Worm (Caenorhabditis elegans) whole organism, L2 larva: ENCODE results near the gene snn-1.
A peak's percentile ranks its signal among the peaks of the same experiment; 100 is the strongest.

Experiments used
- C34F6.9 ChIP-seq: fragments of 150-350 bp; optimal IDR thresholded peaks from 2 replicates; lab custom pipeline; 2014; ENCODE audit warnings: missing biosample characterization, missing genetic modification characterization
- F13H6.1 ChIP-seq: sonication (generic microtip); optimal IDR thresholded peaks from 2 replicates; lab custom pipeline; 2016; ENCODE audit warnings: missing genetic modification characterization, missing compliant biosample characterization
- R02D3.7 ChIP-seq: fragments of 150-350 bp; optimal IDR thresholded peaks from 2 replicates; lab custom pipeline; 2014; ENCODE audit warnings: missing biosample characterization, missing genetic modification characterization
- Y55F3AM.14 ChIP-seq: fragments of 200-800 bp; sonication (Bioruptor generic); optimal IDR thresholded peaks from 2 replicates; lab custom pipeline; 2018; ENCODE audit warnings: mild to moderate bottlenecking, missing genetic modification characterization, missing compliant biosample characterization
- ZK546.5 ChIP-seq: sonication (generic microtip); optimal IDR thresholded peaks from 2 replicates; lab custom pipeline; 2017; ENCODE audit warnings: missing biosample characterization, missing genetic modification characterization
- alr-1 ChIP-seq: fragments of 150-350 bp; optimal IDR thresholded peaks from 2 replicates; lab custom pipeline; 2014; ENCODE audit warnings: missing biosample characterization, missing genetic modification characterization
- aly-2 ChIP-seq: fragments of 150-350 bp; optimal IDR thresholded peaks from 2 replicates; lab custom pipeline; 2014; ENCODE audit warnings: missing biosample characterization, missing genetic modification characterization
- ama-1 ChIP-seq: fragments of 150-350 bp; optimal IDR thresholded peaks from 2 replicates; lab custom pipeline; 2018; ENCODE audit warnings: inconsistent platforms
- blmp-1 ChIP-seq: sonication (generic microtip); optimal IDR thresholded peaks from 2 replicates; lab custom pipeline; 2017; ENCODE audit warnings: missing genetic modification characterization, mild to moderate bottlenecking, missing compliant biosample characterization, antibody characterized with exemption, moderate library complexity; ENCODE audit not compliant: insufficient read depth
- crh-2 ChIP-seq: sonication (generic microtip); optimal IDR thresholded peaks from 2 replicates; lab custom pipeline; 2017; ENCODE audit warnings: missing biosample characterization, missing genetic modification characterization
- dmd-4 ChIP-seq: sonication (generic microtip); optimal IDR thresholded peaks from 2 replicates; lab custom pipeline; 2017; ENCODE audit warnings: missing biosample characterization, missing genetic modification characterization
- egl-27 ChIP-seq: sonication (generic microtip); optimal IDR thresholded peaks from 3 replicates; lab custom pipeline; 2017; ENCODE audit warnings: missing biosample characterization, missing genetic modification reagents, missing genetic modification characterization
- elt-1 ChIP-seq: fragments of 150-350 bp; optimal IDR thresholded peaks from 2 replicates; lab custom pipeline; 2014; ENCODE audit warnings: missing biosample characterization, missing genetic modification characterization
- elt-3 ChIP-seq: sonication (generic microtip); optimal IDR thresholded peaks from 2 replicates; lab custom pipeline; 2017; ENCODE audit warnings: missing biosample characterization, missing genetic modification characterization
- fos-1 ChIP-seq: fragments of 150-350 bp; optimal IDR thresholded peaks from 2 replicates; lab custom pipeline; 2014; ENCODE audit warnings: missing biosample characterization, missing genetic modification characterization
- gmeb-1 ChIP-seq: fragments of 150-350 bp; optimal IDR thresholded peaks from 2 replicates; lab custom pipeline; 2014; ENCODE audit warnings: missing biosample characterization, missing genetic modification characterization
- lin-11 ChIP-seq: fragments of 150-350 bp; sonication (generic microtip); optimal IDR thresholded peaks from 2 replicates; lab custom pipeline; 2014; ENCODE audit warnings: missing biosample characterization, missing genetic modification characterization, inconsistent platforms, mixed read lengths
- lin-13 ChIP-seq: fragments of 150-350 bp; optimal IDR thresholded peaks from 2 replicates; lab custom pipeline; 2014; ENCODE audit warnings: missing biosample characterization, missing genetic modification reagents, missing genetic modification characterization
- lin-39 ChIP-seq: fragments of 150-350 bp; optimal IDR thresholded peaks from 2 replicates; lab custom pipeline; 2014; ENCODE audit warnings: missing biosample characterization, missing genetic modification reagents, missing genetic modification characterization
- lsy-2 ChIP-seq, 2 experiments: fragments of 150-350 bp in 1 of 2; sonication (generic microtip) in 1 of 2; optimal IDR thresholded peaks; 2 replicates each; lab custom pipeline; 2014 to 2017; ENCODE audit warnings: missing biosample characterization in 2 of 2, missing genetic modification characterization in 2 of 2
- mab-5 ChIP-seq: fragments of 150-350 bp; optimal IDR thresholded peaks from 2 replicates; lab custom pipeline; 2014; ENCODE audit warnings: missing biosample characterization, missing genetic modification characterization
- mdl-1 ChIP-seq, 2 experiments: fragments of 150-350 bp in 1 of 2; sonication (generic microtip) in 1 of 2; optimal IDR thresholded peaks; 2 replicates each; lab custom pipeline; 2017; ENCODE audit warnings: missing biosample characterization in 2 of 2, missing genetic modification characterization in 2 of 2
- nhr-129 ChIP-seq: fragments of 150-350 bp; optimal IDR thresholded peaks from 2 replicates; lab custom pipeline; 2014; ENCODE audit warnings: missing biosample characterization, missing genetic modification characterization
- nhr-21 ChIP-seq: fragments of 150-350 bp; optimal IDR thresholded peaks from 2 replicates; lab custom pipeline; 2014; ENCODE audit warnings: missing biosample characterization, missing genetic modification characterization
- nhr-25 ChIP-seq: fragments of 150-350 bp; sonication (generic microtip); optimal IDR thresholded peaks from 3 replicates; lab custom pipeline; 2014; ENCODE audit warnings: missing biosample characterization, missing genetic modification characterization
- nhr-77 ChIP-seq: fragments of 150-350 bp; optimal IDR thresholded peaks from 2 replicates; lab custom pipeline; 2014; ENCODE audit warnings: missing biosample characterization, missing genetic modification characterization
- sem-4 ChIP-seq: fragments of 150-350 bp; optimal IDR thresholded peaks from 2 replicates; lab custom pipeline; 2014; ENCODE audit warnings: missing biosample characterization, missing genetic modification reagents, missing genetic modification characterization
- skn-1 ChIP-seq: sonication (generic microtip); optimal IDR thresholded peaks from 2 replicates; lab custom pipeline; 2017; ENCODE audit warnings: missing biosample characterization, missing genetic modification characterization
- sma-3 ChIP-seq: sonication (generic microtip); optimal IDR thresholded peaks from 2 replicates; lab custom pipeline; 2016; ENCODE audit warnings: missing genetic modification reagents, missing genetic modification characterization, missing compliant biosample characterization
- sma-9 ChIP-seq, 2 experiments: fragments of 150-350 bp in 1 of 2; sonication (generic microtip) in 1 of 2; optimal IDR thresholded peaks; 2 replicates each; lab custom pipeline; 2014 to 2016; ENCODE audit warnings: missing genetic modification characterization in 2 of 2, mild to moderate bottlenecking in 1 of 2, missing biosample characterization in 1 of 2, missing compliant biosample characterization in 1 of 2, missing genetic modification reagents in 1 of 2, moderate library complexity in 1 of 2
- unc-55 ChIP-seq: fragments of 150-350 bp; sonication (generic microtip); optimal IDR thresholded peaks from 3 replicates; lab custom pipeline; 2014; ENCODE audit warnings: missing biosample characterization, missing genetic modification reagents, missing genetic modification characterization
- unc-62 ChIP-seq: fragments of 150-350 bp; optimal IDR thresholded peaks from 2 replicates; lab custom pipeline; 2014; ENCODE audit warnings: missing biosample characterization, missing genetic modification reagents, missing genetic modification characterization
- zag-1 ChIP-seq: fragments of 150-350 bp; optimal IDR thresholded peaks from 2 replicates; lab custom pipeline; 2014; ENCODE audit warnings: missing biosample characterization, missing genetic modification characterization
- ztf-1 ChIP-seq: fragments of 200-800 bp; sonication (Bioruptor generic); conservative IDR thresholded peaks from 2 replicates; pipeline ENCODE4 v1.3.6; 2022; ENCODE audit warnings: missing genetic modification characterization, missing compliant biosample characterization
- ztf-11 ChIP-seq: sonication (generic microtip); optimal IDR thresholded peaks from 2 replicates; lab custom pipeline; 2017; ENCODE audit warnings: missing biosample characterization, missing genetic modification characterization
- ztf-4 ChIP-seq: fragments of 150-350 bp; optimal IDR thresholded peaks from 2 replicates; lab custom pipeline; 2014; ENCODE audit warnings: missing biosample characterization, missing genetic modification characterization

Gene snn-1

DNA sequence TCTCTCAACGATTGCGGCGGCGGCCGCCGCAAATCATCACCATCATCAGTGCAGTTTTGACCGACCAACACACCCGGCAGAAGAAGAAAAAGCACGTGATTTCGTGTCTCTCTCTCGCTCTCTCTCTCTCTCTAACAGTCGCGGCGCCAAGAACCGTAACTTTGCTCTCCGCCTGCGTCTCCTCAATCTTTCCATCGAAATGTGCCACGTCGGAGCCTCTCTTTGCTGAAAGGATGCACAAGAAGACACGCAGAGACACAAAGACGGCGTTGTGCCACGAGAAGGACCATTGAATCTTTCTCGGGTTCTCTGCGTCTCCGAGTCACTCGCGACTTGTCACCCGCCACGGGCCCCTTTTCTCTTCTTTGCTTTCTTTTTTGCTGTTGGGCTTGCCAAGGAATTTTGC is 43.0 kb upstream of the snn-1 start:
- TF ChIP-seq lsy-2 (tag; optimal IDR thresholded peaks at IDR 0.05; lab: Kevin White, UChicago) (peak in 1 of 2 experiments; percentile 64), crh-2 (tag; lab: Kevin White, UChicago) (peak; percentile 98), sma-9 (GFP tag; optimal IDR thresholded peaks at IDR 0.05; lab: Kevin White, UChicago) (peak; percentile 88), sma-9 (tag; optimal IDR thresholded peaks at IDR 0.05; lab: Kevin White, UChicago) (no peak), alr-1 (tag; lab: Kevin White, UChicago) (no peak), lin-13 (GFP tag; lab: Kevin White, UChicago) (peak; percentile 57), ama-1 (lab: Kevin White, UChicago) (no peak), ztf-4 (peak; percentile 33), elt-1 (tag; lab: Kevin White, UChicago) (no peak), mab-5 (peak; percentile 47), egl-27 (tag; lab: Kevin White, UChicago) (peak; percentile 44), nhr-77 (tag; lab: Kevin White, UChicago) (no peak), ztf-1 (GFP tag; lab: Robert Waterston, UW) (no peak), blmp-1 (tag; lab: Kevin White, UChicago) (peak; percentile 32), Y55F3AM.14 (GFP tag; lab: Kevin White, UChicago) (peak; percentile 54), fos-1 (tag; lab: Kevin White, UChicago) (peak; percentile 34), unc-62 (GFP tag; lab: Kevin White, UChicago) (no peak), elt-3 (no peak), zag-1 (tag; lab: Kevin White, UChicago) (peak; percentile 73), nhr-129 (peak; percentile 88), sem-4 (tag; lab: Kevin White, UChicago) (peak; percentile 33), lin-11 (peak; percentile 45), F13H6.1 (tag; lab: Kevin White, UChicago) (peak; percentile 87), sma-3 (GFP tag; lab: Kevin White, UChicago) (peak; percentile 60), ztf-11 (no peak), mdl-1 (tag; optimal IDR thresholded peaks at IDR 0.05; lab: Kevin White, UChicago) (peak; percentile 76 to 84), unc-55 (peak; percentile 62), gmeb-1 (tag; lab: Kevin White, UChicago) (peak; percentile 59), nhr-21 (tag; lab: Kevin White, UChicago) (peak; percentile 49), nhr-25 (tag; lab: Kevin White, UChicago) (peak; percentile 5), skn-1 (tag; lab: Kevin White, UChicago) (no peak), C34F6.9 (tag; lab: Kevin White, UChicago) (peak; percentile 72), aly-2 (tag; lab: Kevin White, UChicago) (no peak), ZK546.5 (tag; lab: Kevin White, UChicago) (no peak)

- peak; percentile 61 for TF ChIP-seq blmp-1 (tag; lab: Kevin White, UChicago)
- TF ChIP-seq ztf-4, result no peak
Measured at ce11 chrIV:1853934-1854438, 39.1 kb upstream of the snn-1 start.

ce11 chrIV:1847912-1848311 is 33.0 kb upstream of the snn-1 start, which contains the start of gene egl-4:
egl-4 (plus strand) TSS chrIV:1848071.
- TF ChIP-seq ZK546.5 (tag; lab: Kevin White, UChicago), result no peak
- no peak for TF ChIP-seq R02D3.7 (tag; lab: Kevin White, UChicago)
- no peak for TF ChIP-seq crh-2 (tag; lab: Kevin White, UChicago)

ce11 chrIV:1846451-1846850 is 31.5 kb upstream of the snn-1 start:
- TF ChIP-seq lsy-2 (tag; optimal IDR thresholded peaks at IDR 0.05; lab: Kevin White, UChicago), result no peak
- TF ChIP-seq fos-1 (tag; lab: Kevin White, UChicago), result no peak
- no peak for TF ChIP-seq lin-39 (tag; lab: Kevin White, UChicago)
- no peak for TF ChIP-seq dmd-4 (tag; lab: Kevin White, UChicago)
- no peak for TF ChIP-seq lin-11
- no peak for TF ChIP-seq C34F6.9 (tag; lab: Kevin White, UChicago)
- no peak for TF ChIP-seq ama-1 (lab: Kevin White, UChicago)
- TF ChIP-seq aly-2 (tag; lab: Kevin White, UChicago), result no peak
- no peak for TF ChIP-seq unc-62 (GFP tag; lab: Kevin White, UChicago)
- TF ChIP-seq lin-13 (GFP tag; lab: Kevin White, UChicago), result no peak
- no peak for TF ChIP-seq zag-1 (tag; lab: Kevin White, UChicago)
- TF ChIP-seq mab-5, result no peak
- TF ChIP-seq crh-2 (tag; lab: Kevin White, UChicago), result no peak
- no peak for TF ChIP-seq mdl-1 (tag; optimal IDR thresholded peaks at IDR 0.05; lab: Kevin White, UChicago)
- no peak for TF ChIP-seq nhr-21 (tag; lab: Kevin White, UChicago)
- no peak for TF ChIP-seq sma-3 (GFP tag; lab: Kevin White, UChicago)
- TF ChIP-seq nhr-129, result no peak
